Fruit fly (Drosophila melanogaster): ENCODE data around the gene eIF5B.
A peak's percentile ranks its signal among the peaks of the same experiment; 100 is the strongest.

eIF5B gene

DNA sequence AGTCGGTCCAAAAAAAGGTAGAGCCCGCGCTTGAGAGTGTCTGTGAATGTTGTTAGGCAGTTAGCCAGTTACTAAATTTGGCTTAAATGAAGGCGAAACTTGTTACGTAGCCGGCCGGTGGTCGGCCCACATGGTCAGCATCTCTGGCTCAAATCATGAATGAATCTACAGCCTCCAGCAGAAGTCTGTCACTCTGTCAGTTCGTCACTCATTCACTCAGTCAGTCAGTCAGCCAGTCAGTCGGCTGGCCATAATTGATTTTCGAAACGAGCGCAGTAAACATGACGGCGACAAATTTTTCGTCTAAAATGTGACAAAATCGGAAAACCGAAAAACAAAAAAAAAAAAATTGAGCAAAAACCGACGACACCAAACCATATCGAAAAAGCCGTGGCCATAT, 6.3 kb downstream of the eIF5B start:
- TF ChIP-seq dsx (GFP tag; optimal IDR thresholded peaks at IDR 0.05; ENCODE audit: poor library complexity, severe bottlenecking) (no peak), CG31627 (GFP tag; optimal IDR thresholded peaks at IDR 0.05) (no peak)

DNA sequence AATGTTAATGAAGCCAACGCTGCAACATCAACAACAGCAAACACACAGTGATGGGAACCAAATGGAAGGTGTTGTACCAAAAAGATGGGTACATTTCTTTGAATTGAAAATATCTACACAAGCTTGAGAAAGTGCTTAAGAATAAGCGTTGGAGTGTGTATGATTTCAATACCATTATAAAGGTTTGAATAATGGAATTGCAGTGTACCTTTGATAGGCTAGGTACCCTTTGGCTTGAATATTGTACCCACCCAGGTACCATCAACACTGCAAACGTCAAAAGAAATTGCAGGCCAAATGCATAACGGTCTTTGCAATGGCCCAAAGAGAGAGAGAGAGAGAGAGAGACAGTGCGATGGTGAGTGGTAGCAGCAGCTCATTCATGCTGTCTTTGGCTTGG, 8.1 kb downstream of the eIF5B start:
- no peak for TF ChIP-seq Eip93F (GFP tag; optimal IDR thresholded peaks at IDR 0.05)
- 0 out of 3 replicates have a peak, but pooled peaks have one; percentile 18 for TF ChIP-seq CG8119 (GFP tag; IDR thresholded peaks at IDR 0.05)
- TF ChIP-seq esn (GFP tag; optimal IDR thresholded peaks at IDR 0.05) = no peak
- no peak for TF ChIP-seq achi (GFP tag; optimal IDR thresholded peaks at IDR 0.05)
- peak; percentile 65 for TF ChIP-seq Eip78C (GFP tag)
- no peak for TF ChIP-seq CG1621 (tag; optimal IDR thresholded peaks at IDR 0.05)
- TF ChIP-seq net (GFP tag; optimal IDR thresholded peaks at IDR 0.05) = no peak
- TF ChIP-seq CG32006 (GFP tag; optimal IDR thresholded peaks at IDR 0.05) = peak; percentile 11
- TF ChIP-seq Gug (GFP tag; IDR thresholded peaks at IDR 0.05) = no peak
- no peak for TF ChIP-seq CG4318 (GFP tag; optimal IDR thresholded peaks at IDR 0.05)
- peak; percentile 13 for TF ChIP-seq Hr4 (GFP tag; optimal IDR thresholded peaks at IDR 0.05)
- no peak for TF ChIP-seq CG8632 (GFP tag; optimal IDR thresholded peaks at IDR 0.05)
- TF ChIP-seq CG6276 (GFP tag; optimal IDR thresholded peaks at IDR 0.05) = peak; percentile 6

DNA sequence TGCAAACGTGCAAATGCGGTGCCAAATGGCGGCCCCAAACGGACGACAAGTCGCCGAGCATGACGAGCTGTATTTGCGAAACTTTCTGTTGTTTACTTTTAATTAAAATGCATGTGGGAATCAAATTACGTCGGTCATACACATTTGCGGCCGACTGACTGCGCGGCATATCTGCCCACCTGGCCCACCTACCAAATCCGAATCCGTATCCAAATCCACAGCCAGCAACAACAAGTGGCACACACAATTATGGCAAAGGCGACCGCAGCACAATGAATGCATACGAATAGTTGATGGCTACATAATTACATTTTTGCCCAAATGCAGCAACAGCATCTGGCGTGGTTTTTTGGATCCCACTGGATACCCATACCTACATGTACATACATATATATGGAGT, 9.0 kb downstream of the eIF5B start:
- no peak for TF ChIP-seq Gug (GFP tag; IDR thresholded peaks at IDR 0.05)
- TF ChIP-seq eg (GFP tag; IDR thresholded peaks at IDR 0.05) = 0 out of 3 replicates have a peak, but pooled peaks have one; percentile 21

DNA sequence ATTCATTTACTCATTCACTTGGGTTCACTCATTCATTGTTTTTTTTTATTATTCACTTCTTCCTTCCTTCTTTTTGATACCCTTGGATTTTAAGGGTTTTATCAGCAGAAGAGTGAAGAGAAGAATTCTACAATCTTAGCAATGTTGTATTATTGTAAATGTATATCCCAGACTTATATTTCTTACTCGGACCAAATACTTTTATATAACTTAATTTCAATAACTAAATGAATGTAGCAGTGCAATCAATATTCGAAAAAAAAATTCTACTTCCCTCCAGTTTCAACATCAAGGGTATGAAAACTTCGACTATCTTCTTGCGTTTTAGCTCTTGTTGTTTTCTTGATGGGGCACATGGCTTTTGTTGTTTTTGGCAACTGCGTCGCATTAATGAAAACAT, 10.4 kb downstream of the eIF5B start:
- TF ChIP-seq net (GFP tag; optimal IDR thresholded peaks at IDR 0.05) = peak; percentile 30
- TF ChIP-seq achi (GFP tag; optimal IDR thresholded peaks at IDR 0.05) = peak; percentile 50
- TF ChIP-seq fd59A (GFP tag; optimal IDR thresholded peaks at IDR 0.05) = no peak
- peak; percentile 7 for TF ChIP-seq Ets96B (tag; optimal IDR thresholded peaks at IDR 0.05)
- no peak for TF ChIP-seq eg (GFP tag; IDR thresholded peaks at IDR 0.05)
- TF ChIP-seq CG8119 (GFP tag; IDR thresholded peaks at IDR 0.05) = no peak
- no peak for TF ChIP-seq CG9139 (GFP tag; optimal IDR thresholded peaks at IDR 0.05)
- TF ChIP-seq CG6276 (GFP tag; optimal IDR thresholded peaks at IDR 0.05) = no peak
- TF ChIP-seq Hr38 (GFP tag; optimal IDR thresholded peaks at IDR 0.05) = no peak
- TF ChIP-seq CG32006 (GFP tag; optimal IDR thresholded peaks at IDR 0.05) = peak; percentile 8
- TF ChIP-seq Ets21C (GFP tag; optimal IDR thresholded peaks at IDR 0.05) = no peak
- TF ChIP-seq CG3032 (tag; optimal IDR thresholded peaks at IDR 0.05) = no peak
- TF ChIP-seq ss (GFP tag; optimal IDR thresholded peaks at IDR 0.05) = peak in 1 of 2 experiments; percentile 41
- no peak for TF ChIP-seq fd85E (GFP tag; optimal IDR thresholded peaks at IDR 0.05)
- no peak for TF ChIP-seq CG4318 (GFP tag; optimal IDR thresholded peaks at IDR 0.05)
- TF ChIP-seq lz (GFP tag; optimal IDR thresholded peaks at IDR 0.05) = peak; percentile 55
- peak; percentile 20 for TF ChIP-seq cyc (GFP tag; optimal IDR thresholded peaks at IDR 0.05)
- peak; percentile 70 for TF ChIP-seq CG8632 (GFP tag; optimal IDR thresholded peaks at IDR 0.05)
- TF ChIP-seq CG11294 (GFP tag; IDR thresholded peaks at IDR 0.05) = no peak
- no peak for TF ChIP-seq fkh (GFP tag; optimal IDR thresholded peaks at IDR 0.05)
- peak; percentile 74 for TF ChIP-seq acj6 (GFP tag; optimal IDR thresholded peaks at IDR 0.05)
- TF ChIP-seq vri (GFP tag; optimal IDR thresholded peaks at IDR 0.05) = peak; percentile 71
- TF ChIP-seq CG3919 (GFP tag; optimal IDR thresholded peaks at IDR 0.05) = no peak
- peak; percentile 25 for TF ChIP-seq Eip93F (GFP tag; optimal IDR thresholded peaks at IDR 0.05)
- peak; percentile 75 for TF ChIP-seq CG34406 (GFP tag; optimal IDR thresholded peaks at IDR 0.05)
- no peak for TF ChIP-seq CG8319 (GFP tag; optimal IDR thresholded peaks at IDR 0.05)
- no peak for TF ChIP-seq CG6163 (GFP tag; IDR thresholded peaks at IDR 0.05)
- peak; percentile 6 for TF ChIP-seq Blimp-1 (GFP tag; optimal IDR thresholded peaks at IDR 0.05)
- TF ChIP-seq Gug (GFP tag; IDR thresholded peaks at IDR 0.05) = no peak
- TF ChIP-seq CG11762 (GFP tag; optimal IDR thresholded peaks at IDR 0.05; ENCODE audit: insufficient read depth) = no peak
- peak; percentile 61 for TF ChIP-seq CG6792 (GFP tag; optimal IDR thresholded peaks at IDR 0.05)
- no peak for TF ChIP-seq dac (GFP tag; optimal IDR thresholded peaks at IDR 0.05)
- TF ChIP-seq Eip75B (GFP tag; optimal IDR thresholded peaks at IDR 0.05) = peak; percentile 33
- TF ChIP-seq esn (GFP tag; optimal IDR thresholded peaks at IDR 0.05) = peak; percentile 82
- TF ChIP-seq topi (GFP tag; optimal IDR thresholded peaks at IDR 0.05) = peak; percentile 57
- no peak for TF ChIP-seq CG1621 (tag; optimal IDR thresholded peaks at IDR 0.05)
- no peak for TF ChIP-seq Lpt (GFP tag; optimal IDR thresholded peaks at IDR 0.05)
- TF ChIP-seq dsx (GFP tag; optimal IDR thresholded peaks at IDR 0.05; ENCODE audit: poor library complexity, severe bottlenecking) = peak; percentile 27
- no peak for TF ChIP-seq svp (GFP tag)
- TF ChIP-seq Met (GFP tag; optimal IDR thresholded peaks at IDR 0.05) = peak; percentile 85
- peak; percentile 79 for TF ChIP-seq Smox (GFP tag; optimal IDR thresholded peaks at IDR 0.05)
